Worm (Caenorhabditis elegans) whole organism, young adult: ENCODE data around the gene Y37E11B.6.
A peak's percentile ranks its signal among the peaks of the same experiment; 100 is the strongest.

ENCODE experiments used
- B0019.2 ChIP-seq: fragments of 200-800 bp; sonication (Bioruptor generic); conservative IDR thresholded peaks from 2 replicates; pipeline ENCODE4 v1.3.6; 2022; ENCODE audit warnings: missing genetic modification reagents, missing genetic modification characterization, missing compliant biosample characterization
- D2030.7 ChIP-seq: fragments of 200-800 bp; sonication (Bioruptor generic); IDR thresholded peaks from 2 replicates; pipeline ENCODE4 v1.3.6; 2022; ENCODE audit warnings: missing genetic modification reagents, missing genetic modification characterization, missing compliant biosample characterization
- F22D6.2 ChIP-seq: sonication (generic microtip); optimal IDR thresholded peaks from 2 replicates; lab custom pipeline; 2016; ENCODE audit warnings: mild to moderate bottlenecking, missing genetic modification characterization, missing compliant biosample characterization
- F33H1.4 ChIP-seq: fragments of 200-800 bp; sonication (Bioruptor generic); IDR thresholded peaks from 2 replicates; pipeline ENCODE4 v1.3.6; 2022; ENCODE audit warnings: missing genetic modification reagents, missing genetic modification characterization, missing compliant biosample characterization
- F37B4.10 ChIP-seq: fragments of 200-800 bp; sonication (Bioruptor generic); IDR thresholded peaks from 2 replicates; pipeline ENCODE4 v1.3.6; 2022; ENCODE audit warnings: missing genetic modification characterization, missing compliant biosample characterization
- F39B2.1 ChIP-seq: fragments of 200-800 bp; sonication (Bioruptor generic); IDR thresholded peaks from 2 replicates; pipeline ENCODE4 v1.3.6; 2022; ENCODE audit warnings: missing genetic modification reagents, missing genetic modification characterization, missing compliant biosample characterization
- Y67H2A.10 ChIP-seq: fragments of 200-800 bp; sonication (Bioruptor generic); conservative IDR thresholded peaks from 2 replicates; pipeline ENCODE4 v1.3.6; 2022; ENCODE audit warnings: missing genetic modification reagents, missing genetic modification characterization, missing compliant biosample characterization
- aptf-3 ChIP-seq: fragments of 200-800 bp; sonication (Bioruptor generic); IDR thresholded peaks from 2 replicates; pipeline ENCODE4 v1.3.6; 2022; ENCODE audit warnings: missing genetic modification characterization, missing compliant biosample characterization
- athp-1 ChIP-seq: sonication (generic microtip); optimal IDR thresholded peaks from 2 replicates; lab custom pipeline; 2017; ENCODE audit warnings: mild to moderate bottlenecking, missing genetic modification characterization, missing compliant biosample characterization
- attf-6 ChIP-seq: fragments of 200-800 bp; sonication (Bioruptor generic); IDR thresholded peaks from 2 replicates; pipeline ENCODE4 v1.3.6; 2022; ENCODE audit warnings: missing genetic modification reagents, missing genetic modification characterization, missing compliant biosample characterization
- bed-2 ChIP-seq: fragments of 200-800 bp; sonication (Bioruptor generic); IDR thresholded peaks from 2 replicates; pipeline ENCODE4 v1.3.6; 2022; ENCODE audit warnings: missing genetic modification reagents, missing genetic modification characterization, missing compliant biosample characterization
- ceh-100 ChIP-seq: fragments of 200-800 bp; sonication (Bioruptor generic); IDR thresholded peaks from 2 replicates; pipeline ENCODE4 v1.3.6; 2022; ENCODE audit warnings: missing genetic modification reagents, missing genetic modification characterization, missing compliant biosample characterization
- ceh-27 ChIP-seq: fragments of 200-800 bp; sonication (Bioruptor generic); optimal IDR thresholded peaks from 2 replicates; lab custom pipeline; 2018; ENCODE audit warnings: mild to moderate bottlenecking, missing genetic modification characterization, moderate library complexity, missing compliant biosample characterization
- egl-44 ChIP-seq: fragments of 200-800 bp; sonication (Bioruptor generic); IDR thresholded peaks from 2 replicates; pipeline ENCODE4 v1.3.6; 2022; ENCODE audit warnings: missing genetic modification reagents, missing genetic modification characterization, missing compliant biosample characterization
- egrh-3 ChIP-seq: fragments of 200-800 bp; sonication (Bioruptor generic); IDR thresholded peaks from 2 replicates; pipeline ENCODE4 v1.3.6; 2022; ENCODE audit warnings: missing genetic modification reagents, missing genetic modification characterization, missing compliant biosample characterization
- him-1 ChIP-seq: sonication (generic microtip); optimal IDR thresholded peaks from 2 replicates; lab custom pipeline; 2016; ENCODE audit warnings: missing genotype, missing genetic modification reagents, missing genetic modification characterization, missing compliant biosample characterization
- hlh-12 ChIP-seq: sonication (generic microtip); optimal IDR thresholded peaks from 2 replicates; lab custom pipeline; 2016; ENCODE audit warnings: missing genetic modification characterization, missing compliant biosample characterization
- hlh-26 ChIP-seq: fragments of 200-800 bp; sonication (Bioruptor generic); conservative IDR thresholded peaks from 2 replicates; pipeline ENCODE4 v1.3.6; 2022; ENCODE audit warnings: missing genetic modification reagents, missing genetic modification characterization, missing compliant biosample characterization
- lin-54 ChIP-seq: fragments of 200-800 bp; sonication (Bioruptor generic); optimal IDR thresholded peaks from 2 replicates; lab custom pipeline; 2018; ENCODE audit warnings: mild to moderate bottlenecking, missing genetic modification characterization, missing compliant biosample characterization
- madf-6 ChIP-seq: fragments of 200-800 bp; sonication (Bioruptor generic); IDR thresholded peaks from 2 replicates; pipeline ENCODE4 v1.3.6; 2022; ENCODE audit warnings: missing genetic modification reagents, missing genetic modification characterization, missing compliant biosample characterization
- madf-8 ChIP-seq: fragments of 200-800 bp; sonication (Bioruptor generic); conservative IDR thresholded peaks from 2 replicates; pipeline ENCODE4 v1.3.6; 2022; ENCODE audit warnings: missing genetic modification reagents, missing genetic modification characterization, missing compliant biosample characterization
- nfya-2 ChIP-seq: fragments of 200-800 bp; sonication (Bioruptor generic); IDR thresholded peaks from 2 replicates; pipeline ENCODE4 v1.3.6; 2022; ENCODE audit warnings: missing genetic modification reagents, missing genetic modification characterization, missing compliant biosample characterization
- pbrm-1 ChIP-seq: fragments of 200-800 bp; sonication (Bioruptor generic); IDR thresholded peaks from 2 replicates; pipeline ENCODE4 v1.3.6; 2022; ENCODE audit warnings: missing genetic modification reagents, missing genetic modification characterization, missing compliant biosample characterization
- pha-4 ChIP-seq: fragments of 150-350 bp; sonication (generic microtip); optimal IDR thresholded peaks from 2 replicates; lab custom pipeline; 2014; ENCODE audit warnings: missing biosample characterization, missing genetic modification reagents, missing genetic modification characterization
- snpc-1.3 ChIP-seq: sonication (generic microtip); optimal IDR thresholded peaks from 2 replicates; lab custom pipeline; 2017; ENCODE audit warnings: missing genetic modification characterization, mild to moderate bottlenecking, missing compliant biosample characterization, antibody characterized with exemption, moderate library complexity, missing genotype, missing genetic modification reagents; ENCODE audit not compliant: insufficient read depth
- snpc-4 ChIP-seq, 5 experiments: fragments of 150-350 bp in 1 of 5; sonication (generic microtip) in 4 of 5; optimal IDR thresholded peaks; 2 replicates each; lab custom pipeline; 2014 to 2018; ENCODE audit warnings: missing genetic modification characterization in 5 of 5, missing biosample characterization in 3 of 5, antibody characterized with exemption in 2 of 5, mild to moderate bottlenecking in 2 of 5, missing compliant biosample characterization in 2 of 5, missing genotype in 2 of 5, moderate library complexity in 2 of 5, missing genetic modification reagents in 1 of 5
- unc-62 ChIP-seq: fragments of 150-350 bp; optimal IDR thresholded peaks from 2 replicates; lab custom pipeline; 2014; ENCODE audit warnings: missing biosample characterization, missing genetic modification reagents, missing genetic modification characterization
- zfh-2 ChIP-seq: fragments of 200-800 bp; sonication (Bioruptor generic); conservative IDR thresholded peaks from 2 replicates; pipeline ENCODE4 v1.3.6; 2022; ENCODE audit warnings: missing genetic modification reagents, missing genetic modification characterization, missing compliant biosample characterization
- ztf-18 ChIP-seq: sonication (generic microtip); optimal IDR thresholded peaks from 2 replicates; lab custom pipeline; 2016; ENCODE audit warnings: missing genotype, mild to moderate bottlenecking, missing genetic modification characterization, missing compliant biosample characterization
- ztf-22 ChIP-seq: fragments of 200-800 bp; sonication (Bioruptor generic); optimal IDR thresholded peaks from 2 replicates; lab custom pipeline; 2018; ENCODE audit warnings: mild to moderate bottlenecking, missing genetic modification characterization, moderate library complexity, missing compliant biosample characterization
- ztf-6 ChIP-seq: fragments of 200-800 bp; sonication (Bioruptor generic); IDR thresholded peaks from 2 replicates; pipeline ENCODE4 v1.3.6; 2022; ENCODE audit warnings: missing genetic modification reagents, missing genetic modification characterization, missing compliant biosample characterization

The Y37E11B.6 gene

ce11 chrIV:3578155-3578554 is 21.0 kb downstream of the Y37E11B.6 start, which contains the start of gene Y37E11B.2 (continued):
- no peak for TF ChIP-seq ceh-27 (GFP tag; lab: Kevin White, UChicago)

DNA sequence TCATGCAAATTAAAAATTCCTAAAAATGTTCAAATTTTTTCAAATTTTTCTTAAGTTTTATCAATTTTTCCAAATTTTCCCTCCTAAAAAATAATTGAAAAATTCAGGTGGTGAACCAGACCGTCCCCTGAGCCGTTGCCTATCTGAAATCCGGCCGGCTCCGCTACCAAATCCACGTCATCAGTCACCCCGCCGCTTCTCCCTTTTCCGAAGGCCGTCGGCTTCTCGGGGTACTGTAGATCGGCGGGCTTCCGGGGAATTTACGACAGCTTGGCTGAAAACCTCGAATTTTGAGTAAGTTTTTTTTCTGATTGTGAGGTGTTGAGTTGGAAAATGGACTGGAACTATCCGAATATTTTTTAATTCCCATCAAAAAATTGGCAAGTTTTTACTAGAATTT is 28.5 kb downstream of the Y37E11B.6 start:
- TF ChIP-seq hlh-26 (GFP tag; lab: Robert Waterston, UW) (no peak), zfh-2 (peak; percentile 66), nfya-2 (GFP tag; lab: Robert Waterston, UW) (no peak)

DNA sequence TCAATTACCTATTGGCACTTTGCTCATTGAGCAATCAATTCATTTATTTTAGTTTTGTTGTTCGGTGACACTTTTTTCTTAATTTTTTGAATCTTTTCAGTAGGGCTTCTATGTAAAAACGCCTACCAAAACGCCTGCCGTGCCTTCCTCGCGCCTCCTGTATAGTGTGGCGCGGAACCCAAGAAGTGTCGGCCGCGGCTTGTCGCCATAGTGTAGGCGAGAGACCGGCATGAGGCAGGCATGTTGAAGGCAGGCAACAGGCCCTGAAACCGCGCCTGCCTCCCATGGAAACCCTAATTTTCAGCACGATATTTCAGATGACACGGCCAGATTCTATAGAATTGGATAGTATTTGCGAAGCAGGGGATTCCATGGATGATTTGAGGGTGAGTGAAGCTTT is 30.5 kb downstream of the Y37E11B.6 start, which contains the start of gene otpl-1:
Gene otpl-1 (plus strand): TSS at position 372 of the 400 bp plus-strand sequence.
- TF ChIP-seq pbrm-1 (GFP tag; lab: Robert Waterston, UW) = no peak
- TF ChIP-seq F37B4.10 (GFP tag; lab: Robert Waterston, UW) = 0 out of 2 replicates have a peak, but pooled peaks have one; percentile 25
- TF ChIP-seq snpc-4 (GFP tag; optimal IDR thresholded peaks at IDR 0.05; lab: Kevin White, UChicago) = peak; percentile 3
- TF ChIP-seq snpc-4 (tag; optimal IDR thresholded peaks at IDR 0.05; lab: Kevin White, UChicago) = peak in 3 of 4 experiments; percentile 27 to 85 (median 70)
- TF ChIP-seq zfh-2 = peak; percentile 71

DNA sequence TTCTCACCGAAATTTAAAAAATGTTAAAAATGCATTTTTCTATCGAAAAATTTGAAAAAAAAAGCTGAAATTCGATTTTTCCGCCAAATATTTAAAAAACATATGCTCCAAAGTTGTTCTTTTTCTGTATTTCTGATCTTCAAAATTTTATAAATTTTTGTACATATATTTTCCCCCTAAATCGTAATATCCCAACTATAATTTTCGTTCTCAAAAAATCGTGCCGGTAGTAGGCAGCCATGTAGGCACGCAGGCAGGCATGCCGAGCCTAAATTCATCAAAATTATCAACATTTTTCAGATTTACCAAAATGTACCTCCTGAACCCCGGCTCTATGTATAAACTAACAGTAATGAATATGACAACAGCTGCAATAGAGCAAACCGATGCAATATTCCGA is 34.2 kb downstream of the Y37E11B.6 start, which contains the start of gene sre-5:
Gene sre-5 (plus strand): TSS at position 301 of the 400 bp plus-strand sequence.
- TF ChIP-seq pha-4 (tag; lab: Kevin White, UChicago) (no peak), ztf-18 (no peak), B0019.2 (no peak), nfya-2 (GFP tag; lab: Robert Waterston, UW) (no peak), ztf-22 (GFP tag; lab: Kevin White, UChicago) (no peak)

- TF ChIP-seq hlh-12 (tag; lab: Kevin White, UChicago) (no peak), attf-6 (GFP tag; lab: Robert Waterston, UW) (no peak), egrh-3 (GFP tag; lab: Robert Waterston, UW) (no peak), Y67H2A.10 (GFP tag; lab: Robert Waterston, UW) (no peak), ztf-6 (GFP tag; lab: Robert Waterston, UW) (no peak), F39B2.1 (no peak), F33H1.4 (GFP tag; lab: Robert Waterston, UW) (no peak), ceh-100 (GFP tag; lab: Robert Waterston, UW) (no peak), lin-54 (GFP tag; lab: Kevin White, UChicago) (no peak), him-1 (tag; lab: Kevin White, UChicago) (no peak), madf-6 (GFP tag; lab: Robert Waterston, UW) (no peak), egl-44 (GFP tag; lab: Robert Waterston, UW) (no peak), madf-8 (GFP tag; lab: Robert Waterston, UW) (no peak), aptf-3 (GFP tag; lab: Robert Waterston, UW) (no peak), unc-62 (GFP tag; lab: Kevin White, UChicago) (no peak), F22D6.2 (no peak), snpc-1.3 (tag; lab: Kevin White, UChicago) (no peak)
These were observed 39.9 kb downstream of the Y37E11B.6 start for ce11 chrIV:3559201-3559600.

DNA sequence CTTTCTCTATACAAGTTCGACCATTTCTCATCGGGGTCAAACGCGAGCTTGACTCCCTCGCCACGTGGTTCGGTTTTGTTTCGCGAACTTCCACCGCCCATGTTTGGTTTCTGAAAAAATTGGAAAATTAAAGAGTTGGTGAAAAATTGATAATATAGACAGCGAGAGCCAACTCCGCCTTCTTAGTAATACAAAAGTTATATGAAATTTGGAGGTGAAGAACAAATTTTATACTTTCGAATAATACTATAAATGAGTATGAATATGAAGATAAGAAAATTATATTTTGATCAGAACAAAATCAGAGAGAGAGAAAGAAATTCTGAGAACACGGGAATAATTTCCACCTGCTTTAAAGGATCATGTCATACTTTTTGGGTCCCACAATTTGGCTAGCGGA is 41.8 kb downstream of the Y37E11B.6 start, which contains the start of gene osm-9:
Gene osm-9 (minus strand): TSS at position 101 of the 400 bp plus-strand sequence.
- TF ChIP-seq hlh-12 (tag; lab: Kevin White, UChicago) = no peak
- TF ChIP-seq D2030.7 (GFP tag; lab: Robert Waterston, UW) = no peak
- no peak for TF ChIP-seq athp-1
- no peak for TF ChIP-seq ceh-27 (GFP tag; lab: Kevin White, UChicago)
- TF ChIP-seq bed-2 (GFP tag; lab: Robert Waterston, UW) = no peak
- TF ChIP-seq, all 124 proteins: peak for 0
